Fruit fly (Drosophila melanogaster): Measurements from ENCODE around the gene CG14187.

The CG14187 gene

dm6 chr3L:20112797-20113368, at the start of gene CG14187:
Gene CG14187, minus strand, starts transcription at chr3L:20112847.
- TF ChIP-seq CG8478 (optimal IDR thresholded peaks at IDR 0.05): no peak
- TF ChIP-seq CTCF (optimal IDR thresholded peaks at IDR 0.05): peak in 1 of 2 experiments; percentile 21

- TF ChIP-seq CG8478 (optimal IDR thresholded peaks at IDR 0.05) (no peak), CTCF (optimal IDR thresholded peaks at IDR 0.05) (no peak)
These were observed 28.1 kb upstream of the CG14187 start, which contains the start of gene CG7328 for dm6 chr3L:20140589-20141207. Gene CG7328, minus strand, starts transcription at chr3L:20140607.

dm6 chr3L:20138327-20138726, 25.7 kb upstream of the CG14187 start:
- TF ChIP-seq CG8478 (optimal IDR thresholded peaks at IDR 0.05) (no peak), CTCF (optimal IDR thresholded peaks at IDR 0.05) (peak; percentile 78 to 79)

- TF ChIP-seq CTCF (optimal IDR thresholded peaks at IDR 0.05): no peak
- TF ChIP-seq CG8478 (optimal IDR thresholded peaks at IDR 0.05): no peak
These were observed 20.5 kb upstream of the CG14187 start, which contains the start of gene CG7335 for dm6 chr3L:20133168-20133567. Gene CG7335, minus strand, starts transcription at chr3L:20133268.

- TF ChIP-seq CTCF (optimal IDR thresholded peaks at IDR 0.05) (no peak), CG8478 (optimal IDR thresholded peaks at IDR 0.05) (no peak)
These were observed 19.0 kb upstream of the CG14187 start, which contains the start of gene obst-J for dm6 chr3L:20131643-20132042. Gene obst-J, minus strand, starts transcription at chr3L:20131743.

dm6 chr3L:20129032-20129431, 16.4 kb upstream of the CG14187 start, which contains the start of gene gig:
Gene gig, plus strand, starts transcription at chr3L:20129181.
- no peak for TF ChIP-seq CG8478 (optimal IDR thresholded peaks at IDR 0.05)

- TF ChIP-seq CTCF (optimal IDR thresholded peaks at IDR 0.05) (no peak), CG8478 (optimal IDR thresholded peaks at IDR 0.05) (no peak)
These were observed 14.6 kb upstream of the CG14187 start, which contains the start of gene CG7365 for dm6 chr3L:20127281-20127680. Gene CG7365, minus strand, starts transcription at chr3L:20127381.

- no peak for TF ChIP-seq CG8478 (optimal IDR thresholded peaks at IDR 0.05)
- no peak for TF ChIP-seq CTCF (optimal IDR thresholded peaks at IDR 0.05)
These were observed 13.5 kb upstream of the CG14187 start for dm6 chr3L:20126106-20126505.

- no peak for TF ChIP-seq CG8478 (optimal IDR thresholded peaks at IDR 0.05)
- TF ChIP-seq CTCF (optimal IDR thresholded peaks at IDR 0.05): no peak
These were observed 10.4 kb upstream of the CG14187 start for dm6 chr3L:20123038-20123437.

- no peak for TF ChIP-seq CTCF (optimal IDR thresholded peaks at IDR 0.05)
- no peak for TF ChIP-seq CG8478 (optimal IDR thresholded peaks at IDR 0.05)
These were observed 1.2 kb downstream of the CG14187 start, which contains the start of gene Ir76b for dm6 chr3L:20111434-20111833. Gene Ir76b, minus strand, starts transcription at chr3L:20111534.

- no peak for TF ChIP-seq CG8478 (optimal IDR thresholded peaks at IDR 0.05)
- TF ChIP-seq CTCF (optimal IDR thresholded peaks at IDR 0.05): no peak
These were observed 6.9 kb downstream of the CG14187 start, which contains the start of gene CG14185 for dm6 chr3L:20105794-20106193. Gene CG14185, plus strand, starts transcription at chr3L:20106094.

dm6 chr3L:20104543-20105046, 8.1 kb downstream of the CG14187 start:
- TF ChIP-seq CG8478 (optimal IDR thresholded peaks at IDR 0.05) (no peak), CTCF (optimal IDR thresholded peaks at IDR 0.05) (no peak)

- TF ChIP-seq CG8478 (optimal IDR thresholded peaks at IDR 0.05) (no peak), CTCF (optimal IDR thresholded peaks at IDR 0.05) (peak; percentile 71 to 74)
These were observed 8.7 kb downstream of the CG14187 start, which contains the start of gene CG14186 for dm6 chr3L:20103777-20104542. Gene CG14186, minus strand, starts transcription at chr3L:20103827.

dm6 chr3L:20097312-20097711, 15.3 kb downstream of the CG14187 start:
- TF ChIP-seq CTCF (optimal IDR thresholded peaks at IDR 0.05) (peak; percentile 92 to 94), CG8478 (optimal IDR thresholded peaks at IDR 0.05) (no peak)

- TF ChIP-seq CG8478 (optimal IDR thresholded peaks at IDR 0.05) (no peak), CTCF (optimal IDR thresholded peaks at IDR 0.05) (no peak)
These were observed 23.8 kb downstream of the CG14187 start, which contains the start of gene sNPF-R for dm6 chr3L:20088755-20089334. Gene sNPF-R, minus strand, starts transcription at chr3L:20089007.

Data from S2 (cell line).